Worm (Caenorhabditis elegans) whole organism, L2 larva: Measurements from ENCODE around the gene srt-41.

ENCODE experiments used
- C34F6.9 ChIP-seq: fragments of 150-350 bp; optimal IDR thresholded peaks from 2 replicates; lab custom pipeline; 2014; ENCODE audit warnings: missing biosample characterization, missing genetic modification characterization
- R02D3.7 ChIP-seq: fragments of 150-350 bp; optimal IDR thresholded peaks from 2 replicates; lab custom pipeline; 2014; ENCODE audit warnings: missing biosample characterization, missing genetic modification characterization
- Y55F3AM.14 ChIP-seq: fragments of 200-800 bp; sonication (Bioruptor generic); optimal IDR thresholded peaks from 2 replicates; lab custom pipeline; 2018; ENCODE audit warnings: mild to moderate bottlenecking, missing genetic modification characterization, missing compliant biosample characterization
- ZK546.5 ChIP-seq: sonication (generic microtip); optimal IDR thresholded peaks from 2 replicates; lab custom pipeline; 2017; ENCODE audit warnings: missing biosample characterization, missing genetic modification characterization
- alr-1 ChIP-seq: fragments of 150-350 bp; optimal IDR thresholded peaks from 2 replicates; lab custom pipeline; 2014; ENCODE audit warnings: missing biosample characterization, missing genetic modification characterization
- aly-2 ChIP-seq: fragments of 150-350 bp; optimal IDR thresholded peaks from 2 replicates; lab custom pipeline; 2014; ENCODE audit warnings: missing biosample characterization, missing genetic modification characterization
- blmp-1 ChIP-seq: sonication (generic microtip); optimal IDR thresholded peaks from 2 replicates; lab custom pipeline; 2017; ENCODE audit warnings: missing genetic modification characterization, mild to moderate bottlenecking, missing compliant biosample characterization, antibody characterized with exemption, moderate library complexity; ENCODE audit not compliant: insufficient read depth
- ceh-16 ChIP-seq: fragments of 150-350 bp; optimal IDR thresholded peaks from 2 replicates; lab custom pipeline; 2014; ENCODE audit warnings: missing biosample characterization, missing genetic modification characterization
- ceh-82 ChIP-seq: fragments of 150-350 bp; optimal IDR thresholded peaks from 2 replicates; lab custom pipeline; 2014; ENCODE audit warnings: missing biosample characterization, missing genetic modification characterization
- crh-2 ChIP-seq: sonication (generic microtip); optimal IDR thresholded peaks from 2 replicates; lab custom pipeline; 2017; ENCODE audit warnings: missing biosample characterization, missing genetic modification characterization
- dmd-4 ChIP-seq: sonication (generic microtip); optimal IDR thresholded peaks from 2 replicates; lab custom pipeline; 2017; ENCODE audit warnings: missing biosample characterization, missing genetic modification characterization
- egl-27 ChIP-seq: sonication (generic microtip); optimal IDR thresholded peaks from 3 replicates; lab custom pipeline; 2017; ENCODE audit warnings: missing biosample characterization, missing genetic modification reagents, missing genetic modification characterization
- elt-1 ChIP-seq: fragments of 150-350 bp; optimal IDR thresholded peaks from 2 replicates; lab custom pipeline; 2014; ENCODE audit warnings: missing biosample characterization, missing genetic modification characterization
- elt-3 ChIP-seq: sonication (generic microtip); optimal IDR thresholded peaks from 2 replicates; lab custom pipeline; 2017; ENCODE audit warnings: missing biosample characterization, missing genetic modification characterization
- fos-1 ChIP-seq: fragments of 150-350 bp; optimal IDR thresholded peaks from 2 replicates; lab custom pipeline; 2014; ENCODE audit warnings: missing biosample characterization, missing genetic modification characterization
- lin-11 ChIP-seq: fragments of 150-350 bp; sonication (generic microtip); optimal IDR thresholded peaks from 2 replicates; lab custom pipeline; 2014; ENCODE audit warnings: missing biosample characterization, missing genetic modification characterization, inconsistent platforms, mixed read lengths
- lin-13 ChIP-seq: fragments of 150-350 bp; optimal IDR thresholded peaks from 2 replicates; lab custom pipeline; 2014; ENCODE audit warnings: missing biosample characterization, missing genetic modification reagents, missing genetic modification characterization
- lin-39 ChIP-seq: fragments of 150-350 bp; optimal IDR thresholded peaks from 2 replicates; lab custom pipeline; 2014; ENCODE audit warnings: missing biosample characterization, missing genetic modification reagents, missing genetic modification characterization
- lsy-2 ChIP-seq, 2 experiments: fragments of 150-350 bp in 1 of 2; sonication (generic microtip) in 1 of 2; optimal IDR thresholded peaks; 2 replicates each; lab custom pipeline; 2014 to 2017; ENCODE audit warnings: missing biosample characterization in 2 of 2, missing genetic modification characterization in 2 of 2
- mab-5 ChIP-seq: fragments of 150-350 bp; optimal IDR thresholded peaks from 2 replicates; lab custom pipeline; 2014; ENCODE audit warnings: missing biosample characterization, missing genetic modification characterization
- mdl-1 ChIP-seq, 2 experiments: fragments of 150-350 bp in 1 of 2; sonication (generic microtip) in 1 of 2; optimal IDR thresholded peaks; 2 replicates each; lab custom pipeline; 2017; ENCODE audit warnings: missing biosample characterization in 2 of 2, missing genetic modification characterization in 2 of 2
- nhr-10 ChIP-seq: sonication (generic microtip); optimal IDR thresholded peaks from 2 replicates; lab custom pipeline; 2017; ENCODE audit warnings: missing biosample characterization, missing genetic modification characterization
- nhr-11 ChIP-seq: fragments of 150-350 bp; optimal IDR thresholded peaks from 2 replicates; lab custom pipeline; 2014; ENCODE audit warnings: missing biosample characterization, missing genetic modification characterization
- nhr-21 ChIP-seq: fragments of 150-350 bp; optimal IDR thresholded peaks from 2 replicates; lab custom pipeline; 2014; ENCODE audit warnings: missing biosample characterization, missing genetic modification characterization
- nhr-23 ChIP-seq: fragments of 150-350 bp; optimal IDR thresholded peaks from 2 replicates; lab custom pipeline; 2014; ENCODE audit warnings: missing biosample characterization, missing genetic modification reagents, missing genetic modification characterization
- nhr-6 ChIP-seq: fragments of 150-350 bp; optimal IDR thresholded peaks from 2 replicates; lab custom pipeline; 2014; ENCODE audit warnings: missing biosample characterization, missing genetic modification characterization
- sem-4 ChIP-seq: fragments of 150-350 bp; optimal IDR thresholded peaks from 2 replicates; lab custom pipeline; 2014; ENCODE audit warnings: missing biosample characterization, missing genetic modification reagents, missing genetic modification characterization
- skn-1 ChIP-seq: sonication (generic microtip); optimal IDR thresholded peaks from 2 replicates; lab custom pipeline; 2017; ENCODE audit warnings: missing biosample characterization, missing genetic modification characterization
- sma-3 ChIP-seq: sonication (generic microtip); optimal IDR thresholded peaks from 2 replicates; lab custom pipeline; 2016; ENCODE audit warnings: missing genetic modification reagents, missing genetic modification characterization, missing compliant biosample characterization
- sma-9 ChIP-seq, 2 experiments: fragments of 150-350 bp in 1 of 2; sonication (generic microtip) in 1 of 2; optimal IDR thresholded peaks; 2 replicates each; lab custom pipeline; 2014 to 2016; ENCODE audit warnings: missing genetic modification characterization in 2 of 2, mild to moderate bottlenecking in 1 of 2, missing biosample characterization in 1 of 2, missing compliant biosample characterization in 1 of 2, missing genetic modification reagents in 1 of 2, moderate library complexity in 1 of 2
- snpc-4 ChIP-seq: fragments of 150-350 bp; optimal IDR thresholded peaks from 2 replicates; lab custom pipeline; 2014; ENCODE audit warnings: missing biosample characterization, missing genetic modification characterization
- unc-39 ChIP-seq: fragments of 150-350 bp; optimal IDR thresholded peaks from 2 replicates; lab custom pipeline; 2014; ENCODE audit warnings: missing biosample characterization, missing genetic modification characterization
- unc-55 ChIP-seq: fragments of 150-350 bp; sonication (generic microtip); optimal IDR thresholded peaks from 3 replicates; lab custom pipeline; 2014; ENCODE audit warnings: missing biosample characterization, missing genetic modification reagents, missing genetic modification characterization
- zag-1 ChIP-seq: fragments of 150-350 bp; optimal IDR thresholded peaks from 2 replicates; lab custom pipeline; 2014; ENCODE audit warnings: missing biosample characterization, missing genetic modification characterization
- ztf-1 ChIP-seq: fragments of 200-800 bp; sonication (Bioruptor generic); conservative IDR thresholded peaks from 2 replicates; pipeline ENCODE4 v1.3.6; 2022; ENCODE audit warnings: missing genetic modification characterization, missing compliant biosample characterization
- ztf-11 ChIP-seq: sonication (generic microtip); optimal IDR thresholded peaks from 2 replicates; lab custom pipeline; 2017; ENCODE audit warnings: missing biosample characterization, missing genetic modification characterization
- ztf-4 ChIP-seq: fragments of 150-350 bp; optimal IDR thresholded peaks from 2 replicates; lab custom pipeline; 2014; ENCODE audit warnings: missing biosample characterization, missing genetic modification characterization

srt-41 gene

ce11 chrV:1767427-1767826, 35.5 kb downstream of the srt-41 start:
- TF ChIP-seq nhr-6 (tag; lab: Kevin White, UChicago), result no peak
- TF ChIP-seq alr-1 (tag; lab: Kevin White, UChicago), result no peak
- no peak for TF ChIP-seq elt-3

ce11 chrV:1760682-1761081, 42.3 kb downstream of the srt-41 start, which contains the start of gene clec-205:
Gene clec-205 (plus strand): TSS chrV:1760893.
- TF ChIP-seq nhr-11 (tag; lab: Kevin White, UChicago), result no peak
- TF ChIP-seq lsy-2 (tag; optimal IDR thresholded peaks at IDR 0.05; lab: Kevin White, UChicago), result no peak
- no peak for TF ChIP-seq nhr-21 (tag; lab: Kevin White, UChicago)
- TF ChIP-seq ceh-82 (tag; lab: Kevin White, UChicago), result no peak
- no peak for TF ChIP-seq zag-1 (tag; lab: Kevin White, UChicago)
- peak; percentile 63 for TF ChIP-seq fos-1 (tag; lab: Kevin White, UChicago)
- TF ChIP-seq ztf-4, result no peak

- TF ChIP-seq ceh-16 (no peak), fos-1 (tag; lab: Kevin White, UChicago) (peak; percentile 28)
Observed at ce11 chrV:1756856-1757255, 46.1 kb downstream of the srt-41 start, which contains the start of gene clec-204. Gene clec-204 (plus strand): TSS chrV:1757156.

DNA sequence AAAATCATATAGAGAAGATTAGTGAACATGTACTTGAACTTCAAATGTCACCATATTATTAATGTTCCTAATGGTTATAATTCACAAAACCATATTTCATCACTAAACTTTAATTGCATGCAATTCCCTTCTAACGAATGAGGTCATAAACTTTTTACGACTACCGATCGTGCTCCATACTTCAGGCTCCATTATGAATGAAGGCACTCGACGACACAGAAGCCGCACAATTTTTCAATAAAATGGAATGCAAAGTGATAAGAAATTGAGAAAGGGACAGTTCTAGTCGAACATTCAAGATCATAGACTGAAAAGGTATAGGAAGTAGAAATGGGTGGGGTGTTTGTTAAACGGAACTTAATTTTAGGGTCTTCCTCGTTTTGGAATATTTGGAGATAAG, 46.8 kb downstream of the srt-41 start:
- TF ChIP-seq Y55F3AM.14, result no peak
- no peak for TF ChIP-seq ztf-11 (tag; lab: Kevin White, UChicago)
- no peak for TF ChIP-seq ceh-82 (tag; lab: Kevin White, UChicago)
- no peak for TF ChIP-seq blmp-1 (tag; lab: Kevin White, UChicago)
- TF ChIP-seq lin-39, result no peak
- TF ChIP-seq ztf-1 (GFP tag; lab: Robert Waterston, UW), result no peak
- no peak for TF ChIP-seq R02D3.7 (tag; lab: Kevin White, UChicago)
- no peak for TF ChIP-seq fos-1 (tag; lab: Kevin White, UChicago)
- no peak for TF ChIP-seq dmd-4 (tag; lab: Kevin White, UChicago)
- TF ChIP-seq egl-27 (tag; lab: Kevin White, UChicago), result no peak
- TF ChIP-seq snpc-4 (tag; lab: Kevin White, UChicago), result no peak
- TF ChIP-seq mdl-1 (tag; optimal IDR thresholded peaks at IDR 0.05; lab: Kevin White, UChicago), result no peak
- no peak for TF ChIP-seq ztf-4
- TF ChIP-seq alr-1 (tag; lab: Kevin White, UChicago), result no peak
- TF ChIP-seq zag-1 (tag; lab: Kevin White, UChicago), result no peak
- no peak for TF ChIP-seq elt-1 (tag; lab: Kevin White, UChicago)

ce11 chrV:1755589-1755988, 47.4 kb downstream of the srt-41 start, which contains the start of gene ZK697.14:
Gene ZK697.14 (minus strand): TSS chrV:1755689.
- TF ChIP-seq fos-1 (tag; lab: Kevin White, UChicago) (no peak), C34F6.9 (tag; lab: Kevin White, UChicago) (no peak), crh-2 (tag; lab: Kevin White, UChicago) (no peak), lin-13 (no peak), ZK546.5 (no peak), lsy-2 (tag; optimal IDR thresholded peaks at IDR 0.05; lab: Kevin White, UChicago) (no peak), skn-1 (tag; lab: Kevin White, UChicago) (no peak), sma-3 (GFP tag; lab: Kevin White, UChicago) (no peak), zag-1 (tag; lab: Kevin White, UChicago) (no peak), Y55F3AM.14 (no peak), snpc-4 (tag; lab: Kevin White, UChicago) (no peak), sem-4 (tag; lab: Kevin White, UChicago) (no peak), unc-55 (GFP tag; lab: Kevin White, UChicago) (no peak), egl-27 (tag; lab: Kevin White, UChicago) (no peak), lin-11 (tag; lab: Kevin White, UChicago) (no peak)

DNA sequence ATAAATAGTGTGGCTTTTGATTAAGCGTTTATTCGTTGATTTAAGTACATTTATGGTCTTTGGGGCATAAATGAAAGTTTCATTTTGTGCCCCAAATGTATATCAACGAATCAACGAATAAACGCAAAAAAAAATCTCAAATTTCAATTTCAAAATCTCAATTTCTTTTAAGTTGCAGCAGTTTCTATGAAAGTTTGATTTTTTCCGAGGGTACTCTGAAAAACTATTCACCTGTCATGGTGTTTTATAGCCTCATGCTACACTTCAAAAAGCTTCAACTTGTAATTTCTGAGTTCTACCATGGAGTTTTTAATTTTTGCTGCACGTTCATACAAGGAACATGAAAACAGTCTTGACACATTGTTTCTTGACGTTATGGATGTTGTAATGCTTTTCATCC, 50.4 kb downstream of the srt-41 start, which contains the start of gene ZK697.1:
TSS of gene ZK697.1 (plus strand) at position 301 of the 400 bp plus-strand sequence.
- TF ChIP-seq C34F6.9 (tag; lab: Kevin White, UChicago), result no peak
- no peak for TF ChIP-seq aly-2 (tag; lab: Kevin White, UChicago)
- no peak for TF ChIP-seq lin-11 (tag; lab: Kevin White, UChicago)
- no peak for TF ChIP-seq unc-39 (tag; lab: Kevin White, UChicago)
- TF ChIP-seq mab-5 (tag; lab: Kevin White, UChicago), result no peak
- TF ChIP-seq nhr-23 (tag; lab: Kevin White, UChicago), result no peak
- no peak for TF ChIP-seq sma-9 (GFP tag; optimal IDR thresholded peaks at IDR 0.05; lab: Kevin White, UChicago)
- TF ChIP-seq sma-9 (tag; optimal IDR thresholded peaks at IDR 0.05; lab: Kevin White, UChicago), result no peak
- TF ChIP-seq nhr-10 (tag; lab: Kevin White, UChicago), result no peak
- TF ChIP-seq lsy-2 (tag; optimal IDR thresholded peaks at IDR 0.05; lab: Kevin White, UChicago), result no peak
- no peak for TF ChIP-seq elt-1 (tag; lab: Kevin White, UChicago)
- TF ChIP-seq ceh-16, result no peak
- no peak for TF ChIP-seq sem-4 (tag; lab: Kevin White, UChicago)
